In the genomic region with DNA sequence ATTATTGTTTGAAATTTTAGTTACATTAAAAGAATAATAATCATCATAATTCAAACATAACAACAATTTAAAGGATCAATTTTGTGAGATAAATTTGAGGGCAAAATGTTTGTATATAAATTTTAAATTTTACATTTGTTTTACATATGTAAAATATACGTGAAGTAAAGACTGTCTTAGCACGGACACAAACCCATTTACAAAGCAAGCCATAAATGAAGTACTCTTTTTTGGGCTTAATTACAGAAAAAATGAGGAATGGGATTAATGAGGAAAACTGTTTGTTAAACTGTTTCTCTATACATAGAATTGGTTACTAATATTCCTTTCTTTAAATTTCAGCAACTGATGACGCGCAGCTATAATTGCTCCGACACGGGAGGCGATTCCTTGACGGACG, we compare ENCODE assay signal across 2 fruit fly cellular contexts.
TF ChIP-seq lines count a peak whose summit lies in the region.

No protein-coding gene starts in this region.

- peak; percentile 68 for TF ChIP-seq CTCF in whole organism, embryonic (GFP tag; optimal IDR thresholded peaks at IDR 0.05; lab: Kevin White, UChicago)

TF ChIP-seq in whole organism, adult, 20 proteins besides CTCF, POLR2A, EP300 and RAD21:
- TF ChIP-seq cnc (optimal IDR thresholded peaks at IDR 0.05; lab: Kevin White, UChicago) (no peak), kay (GFP tag; lab: Kevin White, UChicago; ENCODE audit: borderline replicate concordance) (peak; percentile 72)
TF ChIP-seq in whole organism, adult: peak in this region for 1.

TF ChIP-seq in whole organism, embryonic, 481 proteins besides CTCF, POLR2A, EP300 and RAD21:
- TF ChIP-seq stwl (tag; optimal IDR thresholded peaks at IDR 0.05; lab: Kevin White, UChicago) (peak; percentile 38), CG2116 (GFP tag; optimal IDR thresholded peaks at IDR 0.05; lab: Kevin White, UChicago) (no peak), amos (GFP tag; IDR thresholded peaks at IDR 0.05; lab: Robert Waterston, UW; ENCODE audit: partially characterized antibody) (peak; percentile 50; the same call in 1 of the 2 replicates), Dref (GFP tag; IDR thresholded peaks at IDR 0.05; lab: Robert Waterston, UW) (no peak), CG8478 (optimal IDR thresholded peaks at IDR 0.05; lab: Kevin White, UChicago) (no peak), zf30C (GFP tag; optimal IDR thresholded peaks at IDR 0.05; lab: Kevin White, UChicago) (no peak), dimm (GFP tag; IDR thresholded peaks at IDR 0.05; lab: Robert Waterston, UW) (no peak), Bgb (GFP tag; IDR thresholded peaks at IDR 0.05; lab: Robert Waterston, UW; ENCODE audit: partially characterized antibody) (peak; percentile 48), CG7745 (tag; optimal IDR thresholded peaks at IDR 0.05; lab: Kevin White, UChicago) (peak; percentile 100), zen (tag; optimal IDR thresholded peaks at IDR 0.05; lab: Kevin White, UChicago) (peak; percentile 25), hkb (optimal IDR thresholded peaks at IDR 0.05; lab: Kevin White, UChicago) (no peak), hkb (GFP tag; IDR thresholded peaks at IDR 0.05; lab: Robert Waterston, UW) (no peak), pita (GFP tag; optimal IDR thresholded peaks at IDR 0.05; lab: Kevin White, UChicago) (peak; percentile 43), CG14860 (GFP tag; IDR thresholded peaks at IDR 0.05; lab: Robert Waterston, UW; ENCODE audit: partially characterized antibody) (peak; percentile 42; the same call in 1 of the 3 replicates), Dip2 (GFP tag; IDR thresholded peaks at IDR 0.05; lab: Robert Waterston, UW) (no peak)
